ENCODE assay signal across 4 fruit fly cellular contexts in the genomic region with DNA sequence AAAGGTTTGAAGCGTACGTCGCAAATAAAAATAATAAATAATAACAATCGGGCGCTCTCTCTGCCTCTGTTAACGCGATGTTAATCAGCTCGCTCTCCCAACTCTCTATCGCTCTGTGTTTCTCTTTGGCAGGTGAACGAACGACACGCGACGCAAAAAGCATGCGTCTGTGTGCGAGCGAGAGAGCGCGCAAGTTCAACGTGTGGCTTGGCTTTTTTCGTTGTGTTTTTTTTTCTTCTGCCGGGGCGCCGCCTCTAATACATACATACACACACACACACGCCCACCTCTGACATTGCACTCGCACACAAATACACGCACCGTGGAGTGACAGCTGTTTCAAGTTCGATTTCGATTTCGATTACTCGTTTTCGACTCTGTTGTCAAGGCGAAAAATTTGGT.
A peak's percentile ranks its signal among the peaks of the same experiment; 100 is the strongest.
TF ChIP-seq lines count a peak whose summit lies in the region.

No protein-coding gene starts in this region.

TF ChIP-seq in whole organism, adult, 20 proteins besides CTCF, POLR2A, EP300 and RAD21 (continued from another document):
- no peak for TF ChIP-seq CG33017 (tag; optimal IDR thresholded peaks at IDR 0.05; lab: Kevin White, UChicago)
- TF ChIP-seq Clk (GFP tag; optimal IDR thresholded peaks at IDR 0.05; lab: Kevin White, UChicago), result no peak
- TF ChIP-seq CG11617 (GFP tag; optimal IDR thresholded peaks at IDR 0.05; lab: Kevin White, UChicago), result peak; percentile 3

TF ChIP-seq in whole organism, embryonic, 481 proteins besides CTCF, POLR2A, EP300 and RAD21 (continued from another document and continues in another):
- TF ChIP-seq seq (GFP tag; IDR thresholded peaks at IDR 0.05; lab: Robert Waterston, UW) (no peak), Oaz (GFP tag; IDR thresholded peaks at IDR 0.05; lab: Robert Waterston, UW) (no peak), CG6272 (GFP tag; IDR thresholded peaks at IDR 0.05; lab: Robert Waterston, UW) (no peak), Bgb (GFP tag; IDR thresholded peaks at IDR 0.05; lab: Robert Waterston, UW; ENCODE audit: partially characterized antibody) (no peak), gsb (GFP tag; IDR thresholded peaks at IDR 0.05; lab: Robert Waterston, UW) (no peak), sr (GFP tag; IDR thresholded peaks at IDR 0.05; lab: Robert Waterston, UW) (peak; percentile 79), CG10321 (GFP tag; IDR thresholded peaks at IDR 0.05; lab: Robert Waterston, UW) (no peak), CG11723 (GFP tag; optimal IDR thresholded peaks at IDR 0.05; lab: Kevin White, UChicago) (no peak), kni (GFP tag; optimal IDR thresholded peaks at IDR 0.05; lab: Kevin White, UChicago) (peak; percentile 2), bbx (GFP tag; IDR thresholded peaks at IDR 0.05; lab: Robert Waterston, UW; ENCODE audit: partially characterized antibody) (peak; percentile 32; the same call in 1 of the 2 replicates), sima (GFP tag; optimal IDR thresholded peaks at IDR 0.05; lab: Kevin White, UChicago) (no peak), chm (GFP tag; IDR thresholded peaks at IDR 0.05; lab: Robert Waterston, UW) (no peak; the same call in 1 of the 2 replicates), insv (GFP tag; optimal IDR thresholded peaks at IDR 0.05; lab: Kevin White, UChicago) (no peak), Sox100B (GFP tag; optimal IDR thresholded peaks at IDR 0.05; lab: Kevin White, UChicago) (no peak), CG9609 (GFP tag; optimal IDR thresholded peaks at IDR 0.05; lab: Kevin White, UChicago) (no peak), CG7745 (tag; optimal IDR thresholded peaks at IDR 0.05; lab: Kevin White, UChicago) (no peak), Pdp1 (GFP tag; optimal IDR thresholded peaks at IDR 0.05; lab: Kevin White, UChicago) (no peak), CG18476 (GFP tag; optimal IDR thresholded peaks at IDR 0.05; lab: Kevin White, UChicago) (no peak), sens-2 (GFP tag; IDR thresholded peaks at IDR 0.05; lab: Robert Waterston, UW) (no peak), CG12769 (tag; optimal IDR thresholded peaks at IDR 0.05; lab: Kevin White, UChicago) (peak; percentile 16), Dp (GFP tag; optimal IDR thresholded peaks at IDR 0.05; lab: Kevin White, UChicago) (no peak), eyg (GFP tag; optimal IDR thresholded peaks at IDR 0.05; lab: Kevin White, UChicago) (no peak), hth (optimal IDR thresholded peaks at IDR 0.05; lab: Kevin White, UChicago) (no peak), sens (GFP tag; lab: Kevin White, UChicago) (no peak), Dip2 (GFP tag; IDR thresholded peaks at IDR 0.05; lab: Robert Waterston, UW) (no peak), pzg (GFP tag; optimal IDR thresholded peaks at IDR 0.05; lab: Kevin White, UChicago) (no peak), E2f2 (GFP tag; IDR thresholded peaks at IDR 0.05; lab: Robert Waterston, UW) (peak; percentile 25; the same call in 1 of the 2 replicates), gce (GFP tag; IDR thresholded peaks at IDR 0.05; lab: Robert Waterston, UW) (no peak), twi (tag; optimal IDR thresholded peaks at IDR 0.05; lab: Kevin White, UChicago) (no peak), bsh (GFP tag; optimal IDR thresholded peaks at IDR 0.05; lab: Kevin White, UChicago) (no peak), lov (optimal IDR thresholded peaks at IDR 0.05; lab: Kevin White, UChicago) (no peak), lov (GFP tag; IDR thresholded peaks at IDR 0.05; lab: Robert Waterston, UW) (no peak), tin (GFP tag; optimal IDR thresholded peaks at IDR 0.05; lab: Kevin White, UChicago) (no peak), zfh1 (GFP tag; IDR thresholded peaks at IDR 0.05; lab: Robert Waterston, UW) (no peak), HLH54F (GFP tag; optimal IDR thresholded peaks at IDR 0.05; lab: Kevin White, UChicago) (no peak), CG4360 (GFP tag; IDR thresholded peaks at IDR 0.05; lab: Robert Waterston, UW) (0 out of 2 replicates have a peak, but pooled peaks have one; percentile 24), Optix (GFP tag; IDR thresholded peaks at IDR 0.05; lab: Robert Waterston, UW) (no peak), CG11398 (GFP tag; optimal IDR thresholded peaks at IDR 0.05; lab: Kevin White, UChicago) (no peak), dysf (GFP tag; IDR thresholded peaks at IDR 0.05; lab: Robert Waterston, UW) (no peak), CG10543 (GFP tag; optimal IDR thresholded peaks at IDR 0.05; lab: Kevin White, UChicago) (peak; percentile 21), CG10431 (GFP tag; optimal IDR thresholded peaks at IDR 0.05; lab: Kevin White, UChicago) (no peak), cato (GFP tag; optimal IDR thresholded peaks at IDR 0.05; lab: Kevin White, UChicago; ENCODE audit: borderline replicate concordance) (no peak), CG16815 (GFP tag; optimal IDR thresholded peaks at IDR 0.05; lab: Kevin White, UChicago) (no peak)

TF ChIP-seq in whole organism, prepupa, 60 proteins besides CTCF, POLR2A, EP300 and RAD21 (continued from another document):
- TF ChIP-seq svp (GFP tag; lab: Kevin White, UChicago) (peak; percentile 94), vri (GFP tag; optimal IDR thresholded peaks at IDR 0.05; lab: Kevin White, UChicago) (peak; percentile 17), CG32006 (GFP tag; optimal IDR thresholded peaks at IDR 0.05; lab: Kevin White, UChicago) (no peak), CG1621 (tag; optimal IDR thresholded peaks at IDR 0.05; lab: Kevin White, UChicago) (peak; percentile 10), Eip78C (GFP tag; lab: Kevin White, UChicago) (peak; percentile 61), CG3032 (tag; optimal IDR thresholded peaks at IDR 0.05; lab: Kevin White, UChicago) (no peak), Eip93F (GFP tag; optimal IDR thresholded peaks at IDR 0.05; lab: Kevin White, UChicago) (peak; percentile 29), CG15336 (GFP tag; IDR thresholded peaks at IDR 0.05; lab: Robert Waterston, UW) (peak; percentile 55; the same call in 1 of the 2 replicates), ss (GFP tag; optimal IDR thresholded peaks at IDR 0.05; lab: Kevin White, UChicago) (peak; percentile 68), CG6854 (GFP tag; optimal IDR thresholded peaks at IDR 0.05; lab: Kevin White, UChicago) (peak; percentile 42)

TF ChIP-seq in whole organism, wandering third instar larva, 38 proteins besides CTCF, POLR2A, EP300 and RAD21 (continued from another document):
- TF ChIP-seq Dif (GFP tag; optimal IDR thresholded peaks at IDR 0.05; lab: Kevin White, UChicago; ENCODE audit: partially characterized antibody), result peak; percentile 92
- TF ChIP-seq sv (GFP tag; optimal IDR thresholded peaks at IDR 0.05; lab: Kevin White, UChicago), result no peak
- peak; percentile 31 to 68 for TF ChIP-seq dl (GFP tag; optimal IDR thresholded peaks at IDR 0.05; lab: Kevin White, UChicago; ENCODE audit: insufficient read depth in 1 of 2, partially characterized antibody in 2 of 2)
- TF ChIP-seq ey (GFP tag; optimal IDR thresholded peaks at IDR 0.05; lab: Kevin White, UChicago), result no peak
- TF ChIP-seq OdsH (GFP tag; optimal IDR thresholded peaks at IDR 0.05; lab: Kevin White, UChicago), result no peak
